Fruit fly (Drosophila melanogaster): ENCODE data around the gene CG13096.

Gene CG13096

DNA sequence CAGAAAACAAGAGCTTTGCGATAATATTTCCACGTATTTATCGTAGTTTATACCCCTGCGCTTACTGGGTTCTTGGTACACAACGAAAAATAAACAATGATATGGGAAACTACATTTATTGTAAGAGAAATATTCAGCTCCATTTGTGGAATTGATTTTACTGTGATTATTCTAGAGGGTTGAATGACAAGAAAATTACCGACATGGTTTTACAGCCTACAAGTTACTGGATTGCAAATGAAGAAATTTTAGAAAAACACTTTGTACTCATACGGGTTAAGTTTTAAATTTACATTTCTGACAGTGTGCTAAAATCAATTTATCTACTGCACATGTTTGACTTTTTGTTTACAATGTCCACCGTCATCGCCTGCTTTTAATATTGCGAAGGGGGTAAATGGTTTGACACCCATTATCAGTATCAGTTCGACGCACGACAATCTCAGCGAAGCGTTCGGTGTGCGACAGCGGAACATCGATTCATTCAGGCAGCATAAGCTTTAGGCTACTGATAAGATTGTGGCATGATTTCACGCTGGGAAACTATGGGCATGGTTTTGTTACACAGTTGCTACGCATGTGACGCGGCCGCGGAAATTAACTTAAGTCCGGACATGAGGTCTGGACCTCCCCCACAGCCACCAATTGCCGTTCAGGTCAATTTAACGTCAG is 49.7 kb downstream of the CG13096 start:
- peak; percentile 24 for TF ChIP-seq noc (tag; optimal IDR thresholded peaks at IDR 0.05)
